Fruit fly (Drosophila melanogaster) whole organism, wandering third instar larva: Measurements from ENCODE around the gene CG15543.

ENCODE experiments used
- Abd-B ChIP-seq: fragments of >200 bp; optimal IDR thresholded peaks from 2 replicates; lab custom pipeline; 2017; ENCODE audit warnings: missing biosample characterization, missing genetic modification characterization
- CG32264 ChIP-seq: fragments of 200-800 bp; sonication (Bioruptor generic); optimal IDR thresholded peaks from 2 replicates; lab custom pipeline; 2016; ENCODE audit warnings: missing biosample characterization, missing genetic modification characterization
- CrebA ChIP-seq: fragments of 200-800 bp; sonication (Bioruptor generic); optimal IDR thresholded peaks from 2 replicates; lab custom pipeline; 2016; ENCODE audit warnings: missing biosample characterization, mild to moderate bottlenecking, missing genetic modification characterization, borderline replicate concordance
- Dfd ChIP-seq: fragments of >200 bp; optimal IDR thresholded peaks from 2 replicates; lab custom pipeline; 2017; ENCODE audit warnings: missing biosample characterization, missing genetic modification characterization
- Dif ChIP-seq: fragments of 200-275, 200-300 bp; sonication (Bioruptor generic); optimal IDR thresholded peaks from 2 replicates; lab custom pipeline; 2018; ENCODE audit warnings: missing biosample characterization, missing genetic modification characterization; ENCODE audit not compliant: partially characterized antibody
- GATAd ChIP-seq: sonication (Bioruptor generic); optimal IDR thresholded peaks from 2 replicates; lab custom pipeline; 2016; ENCODE audit warnings: missing biosample characterization, missing genetic modification characterization
- HLH106 ChIP-seq: fragments of 200-800 bp; optimal IDR thresholded peaks from 3 replicates; lab custom pipeline; 2019; ENCODE audit warnings: missing biosample characterization, mild to moderate bottlenecking, missing genetic modification characterization, moderate library complexity
- Hnf4 ChIP-seq: fragments of 200-800 bp; sonication (Bioruptor generic); optimal IDR thresholded peaks from 2 replicates; lab custom pipeline; 2016; ENCODE audit warnings: missing biosample characterization, mild to moderate bottlenecking, missing genetic modification characterization
- Jra ChIP-seq: sonication (Bioruptor generic); optimal IDR thresholded peaks from 2 replicates; lab custom pipeline; 2016; ENCODE audit warnings: missing biosample characterization, missing genetic modification characterization
- Mio ChIP-seq: sonication (Bioruptor generic); optimal IDR thresholded peaks from 2 replicates; lab custom pipeline; 2016; ENCODE audit warnings: missing biosample characterization, missing genetic modification characterization
- Myc ChIP-seq: fragments of >200 bp; optimal IDR thresholded peaks from 2 replicates; lab custom pipeline; 2017
- N ChIP-seq: fragments of >200 bp; optimal IDR thresholded peaks from 2 replicates; lab custom pipeline; 2018; ENCODE audit warnings: missing biosample characterization, missing external identifiers, missing genetic modification characterization
- OdsH ChIP-seq: fragments of 200-800 bp; sonication (Bioruptor generic); optimal IDR thresholded peaks from 2 replicates; lab custom pipeline; 2016; ENCODE audit warnings: missing biosample characterization, mild to moderate bottlenecking, missing genetic modification characterization
- Rel ChIP-seq, 2 experiments: fragments of 200-800 bp; sonication (Bioruptor generic) in 1 of 2; optimal IDR thresholded peaks; 2 replicates in 1 of 2; 3 replicates in 1 of 2; lab custom pipeline; 2016 to 2019; ENCODE audit warnings: mild to moderate bottlenecking in 2 of 2, missing biosample characterization in 2 of 2, missing genetic modification characterization in 2 of 2, moderate library complexity in 1 of 2
- Sp1 ChIP-seq: fragments of 200-800 bp; sonication (Bioruptor generic); optimal IDR thresholded peaks from 3 replicates; lab custom pipeline; 2019; ENCODE audit warnings: missing biosample characterization, mild to moderate bottlenecking, missing genetic modification characterization, moderate library complexity
- Vsx2 ChIP-seq: fragments of 200-300, 225-300 bp; sonication (Bioruptor generic); optimal IDR thresholded peaks from 2 replicates; lab custom pipeline; 2018; ENCODE audit warnings: missing biosample characterization, missing genetic modification characterization; ENCODE audit not compliant: partially characterized antibody
- br ChIP-seq: fragments of 200-800 bp; sonication (Bioruptor generic); optimal IDR thresholded peaks from 2 replicates; lab custom pipeline; 2016; ENCODE audit warnings: missing biosample characterization, missing genetic modification characterization
- brk ChIP-seq: fragments of 200-800 bp; sonication (Bioruptor generic); optimal IDR thresholded peaks from 2 replicates; lab custom pipeline; 2016; ENCODE audit warnings: missing biosample characterization, mild to moderate bottlenecking, missing genetic modification characterization
- dl ChIP-seq, 2 experiments: fragments of 175-275, 200-275 bp in 1 of 2; fragments of 200-275 bp in 1 of 2; sonication (Bioruptor generic); optimal IDR thresholded peaks; lab custom pipeline; 2018; ENCODE audit warnings: mild to moderate bottlenecking in 2 of 2, missing biosample characterization in 2 of 2, missing genetic modification characterization in 2 of 2, moderate library complexity in 2 of 2; ENCODE audit not compliant: partially characterized antibody in 2 of 2, insufficient read depth in 1 of 2
- dmrt93B ChIP-seq: fragments of 200-800 bp; sonication (Bioruptor generic); optimal IDR thresholded peaks from 2 replicates; lab custom pipeline; 2018; ENCODE audit warnings: missing biosample characterization, mild to moderate bottlenecking, missing genetic modification characterization
- dsf ChIP-seq: sonication (Bioruptor generic); optimal IDR thresholded peaks from 2 replicates; lab custom pipeline; 2016; ENCODE audit warnings: missing biosample characterization, missing genetic modification characterization, borderline replicate concordance
- ey ChIP-seq: fragments of 200-800 bp; sonication (Bioruptor generic); optimal IDR thresholded peaks from 2 replicates; lab custom pipeline; 2016; ENCODE audit warnings: missing biosample characterization, missing genetic modification characterization
- h ChIP-seq: fragments of 200-800 bp; sonication (Bioruptor generic); optimal IDR thresholded peaks from 3 replicates; lab custom pipeline; 2016; ENCODE audit warnings: missing biosample characterization, mild to moderate bottlenecking, missing genetic modification characterization
- jim ChIP-seq: fragments of 175-275, 200-325 bp; sonication (Bioruptor generic); optimal IDR thresholded peaks from 2 replicates; lab custom pipeline; 2016; ENCODE audit warnings: missing biosample characterization, mild to moderate bottlenecking, missing genetic modification characterization
- lola ChIP-seq: fragments of >200 bp; optimal IDR thresholded peaks from 2 replicates; lab custom pipeline; 2017; ENCODE audit warnings: missing biosample characterization, missing genetic modification characterization
- pan ChIP-seq: fragments of >200 bp; optimal IDR thresholded peaks from 2 replicates; lab custom pipeline; 2017
- rgr ChIP-seq: fragments of 200-800 bp; sonication (Bioruptor generic); optimal IDR thresholded peaks from 3 replicates; lab custom pipeline; 2016; ENCODE audit warnings: missing biosample characterization, mild to moderate bottlenecking, missing genetic modification characterization
- sv ChIP-seq: fragments of 200-800 bp; sonication (Bioruptor generic); optimal IDR thresholded peaks from 3 replicates; lab custom pipeline; 2016; ENCODE audit warnings: missing biosample characterization, missing genetic modification characterization
- tai ChIP-seq: sonication (Bioruptor generic); optimal IDR thresholded peaks from 2 replicates; lab custom pipeline; 2016; ENCODE audit warnings: missing biosample characterization, missing genetic modification characterization
- usp ChIP-seq: fragments of >200 bp; optimal IDR thresholded peaks from 2 replicates; lab custom pipeline; 2017; ENCODE audit warnings: missing biosample characterization, missing genetic modification characterization
- woc ChIP-seq: sonication (Bioruptor generic); optimal IDR thresholded peaks from 2 replicates; lab custom pipeline; 2016; ENCODE audit warnings: missing biosample characterization, mild to moderate bottlenecking, missing genetic modification characterization

CG15543 gene

DNA sequence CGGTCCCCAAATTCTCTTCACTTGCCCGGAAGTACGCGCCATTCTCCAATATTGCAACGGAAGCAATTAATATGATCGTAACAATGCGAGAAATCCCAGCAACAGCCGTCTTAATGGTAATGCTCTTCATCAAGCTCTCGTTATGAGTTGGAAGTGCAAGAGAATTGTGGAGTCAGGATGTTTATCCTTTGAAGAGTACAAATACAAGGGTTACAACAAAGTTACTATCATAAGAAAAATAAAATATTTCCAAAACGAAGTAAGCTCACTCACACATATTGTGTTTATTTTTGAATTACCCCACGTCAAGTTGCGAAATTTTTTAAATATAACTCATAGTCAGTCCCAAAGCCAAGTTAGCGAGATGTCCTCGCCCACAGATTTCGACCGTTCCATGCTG lies at the start of gene CG15543:
TSS of gene CG15543 (plus strand) at position 301 of the 400 bp plus-strand sequence.
- TF ChIP-seq woc (GFP tag; lab: Kevin White, UChicago): no peak
- no peak for TF ChIP-seq Dif (GFP tag; lab: Kevin White, UChicago)

DNA sequence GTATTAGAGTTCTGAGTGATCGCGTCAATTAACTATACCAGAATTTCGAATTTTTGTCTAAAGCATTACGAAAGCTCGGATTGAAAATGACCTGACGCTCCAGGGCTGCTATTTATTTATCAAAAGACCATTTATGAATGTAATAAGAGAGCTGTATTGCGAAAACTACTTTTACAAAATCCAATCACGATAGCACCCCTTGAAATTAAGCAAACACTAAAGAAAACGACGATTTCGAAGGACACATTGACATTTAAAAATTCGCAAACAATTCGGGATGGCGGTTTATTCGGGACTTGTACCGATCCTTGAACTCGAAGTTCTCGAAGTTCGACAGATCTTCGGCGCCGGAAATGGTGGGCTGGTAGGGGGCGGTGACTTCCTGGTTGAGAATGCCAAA lies 47.3 kb upstream of the CG15543 start, which contains the start of gene CG12069:
TSS of gene CG12069 (minus strand) at position 101 of the 400 bp plus-strand sequence.
- TF ChIP-seq h: no peak
- TF ChIP-seq Mio: no peak
- no peak for TF ChIP-seq pan (lab: Kevin White, UChicago)
- TF ChIP-seq Dif (GFP tag; lab: Kevin White, UChicago): no peak
- no peak for TF ChIP-seq woc (GFP tag; lab: Kevin White, UChicago)
- no peak for TF ChIP-seq N (GFP tag; lab: Kevin White, UChicago)
- TF ChIP-seq Sp1 (GFP tag; lab: Kevin White, UChicago): no peak
- no peak for TF ChIP-seq ey (GFP tag; lab: Kevin White, UChicago)
- no peak for TF ChIP-seq brk (GFP tag; lab: Kevin White, UChicago)
- TF ChIP-seq dsf (GFP tag; lab: Kevin White, UChicago): no peak
- no peak for TF ChIP-seq jim (GFP tag; lab: Kevin White, UChicago)
- TF ChIP-seq dl (GFP tag; optimal IDR thresholded peaks at IDR 0.05; lab: Kevin White, UChicago; ENCODE audit: insufficient read depth in 1 of 2, partially characterized antibody in 2 of 2): no peak

DNA sequence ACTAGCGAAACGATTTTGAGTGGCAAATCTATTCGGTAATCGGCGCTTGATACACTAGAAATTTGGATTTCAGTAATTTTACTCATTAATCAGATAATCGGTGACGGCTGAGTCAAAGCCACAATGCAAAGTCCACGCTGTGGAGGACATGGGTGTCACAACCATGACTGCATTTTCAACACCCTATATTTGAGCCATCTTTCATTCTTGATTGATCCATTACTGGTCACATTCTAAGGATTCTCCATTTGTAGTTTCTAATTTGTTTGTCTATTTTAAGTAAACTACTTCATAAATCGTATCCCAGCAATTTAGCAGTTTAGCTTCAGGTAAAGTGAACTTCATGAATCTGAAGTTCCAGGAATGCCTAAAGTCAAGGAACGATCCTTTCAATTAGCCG lies 45.6 kb upstream of the CG15543 start, which contains the start of gene Pka-C2:
TSS of gene Pka-C2 (minus strand) at position 101 of the 400 bp plus-strand sequence.
- TF ChIP-seq Vsx2 (GFP tag; lab: Kevin White, UChicago) (no peak), GATAd (GFP tag; lab: Kevin White, UChicago) (no peak)

DNA sequence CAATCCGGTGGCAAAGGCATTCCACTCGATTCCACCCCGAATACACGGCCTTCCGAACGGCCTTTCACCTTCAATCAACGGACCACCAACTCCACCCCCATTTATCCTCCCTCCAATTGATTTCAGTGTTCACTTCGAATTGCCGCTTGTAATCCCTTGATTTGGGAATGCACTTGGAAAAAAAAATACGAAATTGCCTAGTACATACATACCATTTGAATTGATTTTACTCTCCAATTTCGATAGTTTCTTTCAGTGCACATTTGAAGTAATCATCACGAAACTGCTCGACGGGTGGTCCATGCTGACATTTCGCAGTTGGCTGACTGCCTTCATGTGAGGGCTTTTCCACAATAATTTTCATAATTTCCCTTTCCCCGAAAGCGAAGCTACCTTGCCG lies 43.5 kb upstream of the CG15543 start:
- no peak for TF ChIP-seq sv
- TF ChIP-seq Mio: no peak
- TF ChIP-seq tai (GFP tag; lab: Kevin White, UChicago): no peak
- no peak for TF ChIP-seq Rel (GFP tag; optimal IDR thresholded peaks at IDR 0.05; lab: Kevin White, UChicago)
- no peak for TF ChIP-seq Rel (tag; optimal IDR thresholded peaks at IDR 0.05; lab: Kevin White, UChicago)
- TF ChIP-seq lola (GFP tag; lab: Kevin White, UChicago): no peak
- TF ChIP-seq N (GFP tag; lab: Kevin White, UChicago): no peak
- no peak for TF ChIP-seq jim (GFP tag; lab: Kevin White, UChicago)

DNA sequence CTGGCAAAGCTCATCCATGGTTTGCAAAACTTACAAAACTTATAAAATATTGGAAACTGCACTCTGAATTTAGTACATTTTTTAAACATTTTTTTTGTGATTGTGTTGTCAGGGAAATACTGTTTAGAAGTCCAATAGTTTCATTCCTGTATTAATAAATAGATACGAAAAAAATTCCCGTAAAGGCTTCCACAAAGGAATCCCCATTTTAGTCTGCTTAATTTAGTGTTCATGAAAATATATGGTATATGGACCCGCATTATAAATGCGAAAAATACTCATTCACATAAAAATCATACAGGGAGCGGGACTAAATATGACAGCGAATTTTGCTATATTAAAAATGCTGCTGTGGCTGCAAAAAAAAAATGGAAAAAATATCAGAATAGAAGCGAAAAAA lies 36.7 kb upstream of the CG15543 start, which contains the start of gene CG31010:
TSS of gene CG31010 (minus strand) at position 101 of the 400 bp plus-strand sequence.
- TF ChIP-seq N (GFP tag; lab: Kevin White, UChicago) (no peak), Jra (GFP tag; lab: Kevin White, UChicago) (no peak), Hnf4 (no peak), dl (GFP tag; optimal IDR thresholded peaks at IDR 0.05; lab: Kevin White, UChicago; ENCODE audit: insufficient read depth in 1 of 2, partially characterized antibody in 2 of 2) (no peak), br (no peak), Vsx2 (GFP tag; lab: Kevin White, UChicago) (no peak), rgr (no peak), tai (GFP tag; lab: Kevin White, UChicago) (no peak), jim (GFP tag; lab: Kevin White, UChicago) (no peak), Mio (no peak), dmrt93B (GFP tag; lab: Kevin White, UChicago) (no peak), pan (lab: Kevin White, UChicago) (no peak), Myc (lab: Kevin White, UChicago) (no peak), ey (GFP tag; lab: Kevin White, UChicago) (no peak), h (no peak), Rel (GFP tag; optimal IDR thresholded peaks at IDR 0.05; lab: Kevin White, UChicago) (no peak), Rel (tag; optimal IDR thresholded peaks at IDR 0.05; lab: Kevin White, UChicago) (no peak), GATAd (GFP tag; lab: Kevin White, UChicago) (no peak), Dfd (no peak)

DNA sequence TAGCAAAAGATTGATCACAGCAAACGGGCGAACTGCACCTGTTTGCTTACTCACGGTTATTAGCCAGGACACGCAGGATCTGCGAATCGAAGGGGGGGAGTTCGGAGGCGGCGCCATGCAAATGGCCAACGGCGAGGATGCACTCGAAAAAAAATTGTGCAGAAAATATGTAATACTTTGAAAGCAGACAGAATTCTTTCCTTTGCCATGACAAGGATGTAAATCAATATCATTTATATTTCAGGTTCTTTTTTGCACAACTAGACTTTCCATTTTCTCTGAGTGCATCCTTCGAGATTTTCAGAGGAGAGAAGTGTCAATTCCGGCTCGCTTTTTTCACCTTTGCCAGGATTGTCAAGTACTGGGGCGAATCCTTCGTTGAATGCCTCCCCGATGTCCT lies 33.4 kb upstream of the CG15543 start:
- no peak for TF ChIP-seq Rel (GFP tag; optimal IDR thresholded peaks at IDR 0.05; lab: Kevin White, UChicago)
- TF ChIP-seq Rel (tag; optimal IDR thresholded peaks at IDR 0.05; lab: Kevin White, UChicago): no peak
- TF ChIP-seq N (GFP tag; lab: Kevin White, UChicago): no peak
- no peak for TF ChIP-seq CrebA (GFP tag; lab: Kevin White, UChicago)
- TF ChIP-seq HLH106: no peak
- no peak for TF ChIP-seq pan (lab: Kevin White, UChicago)
- TF ChIP-seq OdsH (GFP tag; lab: Kevin White, UChicago): no peak
- no peak for TF ChIP-seq ey (GFP tag; lab: Kevin White, UChicago)
- no peak for TF ChIP-seq tai (GFP tag; lab: Kevin White, UChicago)
- TF ChIP-seq Abd-B (GFP tag; lab: Kevin White, UChicago): no peak
- no peak for TF ChIP-seq usp (GFP tag; lab: Kevin White, UChicago)
- no peak for TF ChIP-seq Jra (GFP tag; lab: Kevin White, UChicago)
- TF ChIP-seq CG32264 (GFP tag; lab: Kevin White, UChicago): no peak
- no peak for TF ChIP-seq Hnf4
